Fruit fly (Drosophila melanogaster): Measurements from ENCODE around the gene Sgt.

Gene Sgt

DNA sequence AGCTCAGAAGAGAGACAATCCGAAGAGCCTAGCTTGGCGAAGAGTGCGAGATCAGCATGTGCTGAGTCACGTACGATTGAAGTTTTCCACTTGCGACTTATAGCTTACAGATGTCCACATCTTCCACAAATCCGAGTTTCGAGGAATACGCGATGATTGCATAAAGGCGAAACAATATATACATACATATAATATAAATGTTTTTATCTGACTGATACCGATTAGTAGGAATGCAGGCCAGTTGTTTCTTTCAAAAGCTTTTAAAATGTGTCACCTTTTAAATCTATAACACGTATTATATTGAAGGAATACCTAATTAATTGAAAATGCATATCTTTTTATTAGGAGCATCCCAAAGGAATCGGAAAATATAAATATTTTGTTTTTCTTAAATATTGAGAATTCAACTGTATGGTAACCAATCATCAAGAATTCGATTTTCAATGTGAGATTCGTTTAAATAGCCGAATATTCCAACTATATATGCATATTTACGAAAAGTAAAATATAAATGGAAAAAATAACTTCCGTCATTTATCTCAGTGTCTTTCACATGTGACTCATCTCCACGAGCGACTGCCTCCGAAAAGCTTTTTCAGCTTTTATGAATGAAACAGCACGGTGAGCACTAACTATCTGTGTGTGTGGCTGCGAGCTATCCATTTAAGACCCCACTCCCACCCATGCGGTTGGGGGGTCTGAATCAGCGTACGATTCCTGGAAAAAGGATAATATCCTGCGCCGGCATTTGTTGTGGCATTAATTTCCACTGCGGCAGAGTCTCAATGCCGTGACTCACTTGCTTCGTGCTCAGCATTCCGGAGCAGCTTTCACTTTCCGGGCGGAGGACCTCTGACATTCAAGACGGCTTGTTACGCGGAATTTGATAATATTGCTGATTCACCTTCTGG, 20.6 kb upstream of the Sgt start (continued):
- TF ChIP-seq CG8089 (GFP tag; optimal IDR thresholded peaks at IDR 0.05) (no peak), Sox102F (GFP tag; optimal IDR thresholded peaks at IDR 0.05) (peak; percentile 82), dysf (GFP tag; IDR thresholded peaks at IDR 0.05) (peak; percentile 69; the same call in 2 of the 3 replicates), ase (GFP tag; IDR thresholded peaks at IDR 0.05) (no peak), chinmo (GFP tag; IDR thresholded peaks at IDR 0.05; ENCODE audit: partially characterized antibody) (no peak), Optix (GFP tag; IDR thresholded peaks at IDR 0.05) (no peak), CG30020 (tag; optimal IDR thresholded peaks at IDR 0.05) (no peak), Taf1 (GFP tag; IDR thresholded peaks at IDR 0.05) (0 out of 2 replicates have a peak, but pooled peaks have one; percentile 9), sc (optimal IDR thresholded peaks at IDR 0.05) (no peak), sc (GFP tag; optimal IDR thresholded peaks at IDR 0.05) (peak; percentile 28), fd102C (GFP tag; optimal IDR thresholded peaks at IDR 0.05) (no peak), esg (GFP tag; conservative IDR thresholded peaks at IDR 0.05) (0 out of 2 replicates have a peak, but pooled peaks have one; percentile 5), Rx (GFP tag; IDR thresholded peaks at IDR 0.05) (no peak), run (tag; optimal IDR thresholded peaks at IDR 0.05) (peak; percentile 49), lola (GFP tag; optimal IDR thresholded peaks at IDR 0.05) (no peak), CG8924 (tag; optimal IDR thresholded peaks at IDR 0.05) (no peak), CG10147 (GFP tag; optimal IDR thresholded peaks at IDR 0.05) (peak; percentile 75), Abd-B (GFP tag; optimal IDR thresholded peaks at IDR 0.05) (peak; percentile 2), Hr51 (GFP tag; optimal IDR thresholded peaks at IDR 0.05) (peak; percentile 6 to 84), CG9215 (GFP tag; IDR thresholded peaks at IDR 0.05) (no peak; the same call in 1 of the 2 replicates), twi (tag; optimal IDR thresholded peaks at IDR 0.05) (no peak), mam (GFP tag; optimal IDR thresholded peaks at IDR 0.05) (peak; percentile 33), zfh2 (GFP tag; optimal IDR thresholded peaks at IDR 0.05) (no peak), abd-A (tag; optimal IDR thresholded peaks at IDR 0.05) (peak; percentile 51), CG14965 (GFP tag; optimal IDR thresholded peaks at IDR 0.05; ENCODE audit: borderline replicate concordance) (no peak), Pdp1 (GFP tag; optimal IDR thresholded peaks at IDR 0.05) (peak; percentile 9 to 53), CG10209 (GFP tag; optimal IDR thresholded peaks at IDR 0.05) (peak; percentile 66), kah (GFP tag; optimal IDR thresholded peaks at IDR 0.05) (no peak), tio (GFP tag; optimal IDR thresholded peaks at IDR 0.05) (peak; percentile 1), CG31441 (GFP tag; IDR thresholded peaks at IDR 0.05) (peak; percentile 73), CG30403 (GFP tag; optimal IDR thresholded peaks at IDR 0.05) (peak; percentile 78), psq (GFP tag; optimal IDR thresholded peaks at IDR 0.05) (no peak), ab (GFP tag; optimal IDR thresholded peaks at IDR 0.05) (no peak), CG18599 (GFP tag; optimal IDR thresholded peaks at IDR 0.05) (peak; percentile 72), klu (GFP tag; IDR thresholded peaks at IDR 0.05) (no peak; the same call in 1 of the 2 replicates), Bteb2 (GFP tag; optimal IDR thresholded peaks at IDR 0.05) (peak; percentile 56), CG11695 (GFP tag; IDR thresholded peaks at IDR 0.05) (peak; percentile 72; the same call in 2 of the 3 replicates), CG11085 (GFP tag; IDR thresholded peaks at IDR 0.05) (no peak), CrebB (tag; optimal IDR thresholded peaks at IDR 0.05) (peak; percentile 19), CG34376 (GFP tag; optimal IDR thresholded peaks at IDR 0.05) (peak; percentile 20), CG6689 (GFP tag; IDR thresholded peaks at IDR 0.05) (no peak), CTCF (GFP tag; optimal IDR thresholded peaks at IDR 0.05) (no peak), CG18262 (tag; optimal IDR thresholded peaks at IDR 0.05) (peak; percentile 70), pita (GFP tag; optimal IDR thresholded peaks at IDR 0.05) (no peak), CG15479 (GFP tag; optimal IDR thresholded peaks at IDR 0.05) (no peak), CG11093 (GFP tag; IDR thresholded peaks at IDR 0.05) (0 out of 3 replicates have a peak, but pooled peaks have one; percentile 18), CG6175 (GFP tag; IDR thresholded peaks at IDR 0.05) (0 out of 3 replicates have a peak, but pooled peaks have one; percentile 48), repo (GFP tag; optimal IDR thresholded peaks at IDR 0.05) (no peak), zen (tag; optimal IDR thresholded peaks at IDR 0.05) (no peak)
